Fruit fly (Drosophila melanogaster) whole organism, embryonic: ENCODE measurements around the gene CG31952.

Experiments
- Aef1 ChIP-seq: fragments of 200-800 bp; sonication (Bioruptor generic); IDR thresholded peaks from 3 replicates; pipeline ENCODE4 v1.3.6; 2022; ENCODE audit warnings: missing biosample characterization, missing genetic modification characterization
- CG10147 ChIP-seq: fragments of 200-800 bp; sonication (Bioruptor generic); optimal IDR thresholded peaks from 2 replicates; lab custom pipeline; 2019; ENCODE audit warnings: missing biosample characterization, mild to moderate bottlenecking, missing genetic modification characterization, moderate library complexity
- CG10209 ChIP-seq: fragments of 200-800 bp; sonication (Bioruptor generic); optimal IDR thresholded peaks from 3 replicates; lab custom pipeline; 2017; ENCODE audit warnings: missing biosample characterization, mild to moderate bottlenecking, missing genetic modification characterization, missing genetic modification reagents
- CG10366 ChIP-seq: fragments of 200-800 bp; sonication (Bioruptor generic); IDR thresholded peaks from 2 replicates; pipeline ENCODE4 v1.3.6; 2022; ENCODE audit warnings: missing biosample characterization, missing genetic modification characterization
- CG11696 ChIP-seq: fragments of 200-800 bp; sonication (Bioruptor generic); IDR thresholded peaks from 2 replicates; pipeline ENCODE4 v1.3.6; 2022; ENCODE audit warnings: missing biosample characterization, missing genetic modification characterization
- CG12236 ChIP-seq: fragments of 200-800 bp; sonication (Bioruptor generic); optimal IDR thresholded peaks from 2 replicates; lab custom pipeline; 2016; ENCODE audit warnings: missing biosample characterization, missing genetic modification characterization
- CG12942 ChIP-seq: fragments of 200-800 bp; sonication (Bioruptor generic); optimal IDR thresholded peaks from 3 replicates; lab custom pipeline; 2016; ENCODE audit warnings: missing biosample characterization, missing genetic modification characterization
- CG13424 ChIP-seq: fragments of 200-800 bp; sonication (Bioruptor generic); optimal IDR thresholded peaks from 2 replicates; lab custom pipeline; 2019; ENCODE audit warnings: missing biosample characterization, mild to moderate bottlenecking, missing genetic modification characterization, moderate library complexity
- CG15479 ChIP-seq: fragments of 200-800 bp; sonication (Bioruptor generic); optimal IDR thresholded peaks from 3 replicates; lab custom pipeline; 2019; ENCODE audit warnings: missing biosample characterization, mild to moderate bottlenecking, missing genetic modification characterization, moderate library complexity
- CG1832 ChIP-seq: fragments of 200-800 bp; sonication (Bioruptor generic); optimal IDR thresholded peaks from 2 replicates; lab custom pipeline; 2017; ENCODE audit warnings: missing biosample characterization, mild to moderate bottlenecking, missing genetic modification characterization, inconsistent platforms
- CG2199 ChIP-seq: fragments of 200-800 bp; sonication (Bioruptor generic); IDR thresholded peaks from 3 replicates; pipeline ENCODE4 v1.3.6; 2022; ENCODE audit warnings: missing biosample characterization, missing genetic modification characterization
- CG2678 ChIP-seq: fragments of 200-800 bp; sonication (Bioruptor generic); optimal IDR thresholded peaks from 3 replicates; lab custom pipeline; 2019; ENCODE audit warnings: missing biosample characterization, mild to moderate bottlenecking, missing genetic modification characterization, moderate library complexity
- CG30431 ChIP-seq: fragments of 200-800 bp; sonication (Bioruptor generic); optimal IDR thresholded peaks from 2 replicates; lab custom pipeline; 2017; ENCODE audit warnings: missing biosample characterization, missing genetic modification characterization
- CG33557 ChIP-seq: fragments of 200-800 bp; sonication (Bioruptor generic); optimal IDR thresholded peaks from 2 replicates; lab custom pipeline; 2019; ENCODE audit warnings: missing biosample characterization, mild to moderate bottlenecking, missing genetic modification characterization, moderate library complexity
- CG3847 ChIP-seq: fragments of 200-800 bp; sonication (Bioruptor generic); IDR thresholded peaks from 2 replicates; pipeline ENCODE4 v1.3.6; 2022; ENCODE audit warnings: missing biosample characterization, missing genetic modification characterization
- CG42726 ChIP-seq: fragments of 200-800 bp; sonication (Bioruptor generic); IDR thresholded peaks from 2 replicates; pipeline ENCODE4 v1.3.6; 2022; ENCODE audit warnings: missing biosample characterization, missing genetic modification characterization; ENCODE audit not compliant: partially characterized antibody
- CG4360 ChIP-seq: fragments of 200-800 bp; sonication (Bioruptor generic); IDR thresholded peaks from 2 replicates; pipeline ENCODE4 v1.3.6; 2022; ENCODE audit warnings: missing biosample characterization, missing genetic modification characterization
- CG7271 ChIP-seq: fragments of 200-800 bp; sonication (Bioruptor generic); optimal IDR thresholded peaks from 2 replicates; lab custom pipeline; 2018; ENCODE audit warnings: missing biosample characterization, mild to moderate bottlenecking, missing genetic modification characterization, moderate library complexity
- CG7745 ChIP-seq: fragments of 200-800 bp; sonication (Bioruptor generic); optimal IDR thresholded peaks from 2 replicates; lab custom pipeline; 2018; ENCODE audit warnings: missing biosample characterization, mild to moderate bottlenecking, missing genetic modification characterization, moderate library complexity
- CG9215 ChIP-seq: fragments of 200-800 bp; sonication (Bioruptor generic); IDR thresholded peaks from 2 replicates; pipeline ENCODE4 v1.3.6; 2022; ENCODE audit warnings: missing biosample characterization, missing genetic modification characterization
- Dip2 ChIP-seq: fragments of 200-800 bp; sonication (Bioruptor generic); IDR thresholded peaks from 2 replicates; pipeline ENCODE4 v1.3.6; 2022; ENCODE audit warnings: missing biosample characterization, missing genetic modification characterization
- ERR ChIP-seq: fragments of 200-800 bp; sonication (Bioruptor generic); optimal IDR thresholded peaks from 2 replicates; lab custom pipeline; 2016; ENCODE audit warnings: missing biosample characterization, missing genetic modification characterization
- Fer2 ChIP-seq: fragments of 200-800 bp; sonication (Bioruptor generic); optimal IDR thresholded peaks from 2 replicates; lab custom pipeline; 2018; ENCODE audit warnings: missing biosample characterization, mild to moderate bottlenecking, missing genetic modification characterization, moderate library complexity
- GATAe ChIP-seq: fragments of 200-800 bp; sonication (Bioruptor generic); conservative IDR thresholded peaks from 2 replicates; pipeline ENCODE4 v1.3.6; 2022; ENCODE audit warnings: missing biosample characterization, missing genetic modification characterization
- HmgD ChIP-seq: fragments of 200-800 bp; sonication (Bioruptor generic); optimal IDR thresholded peaks from 3 replicates; lab custom pipeline; 2016; ENCODE audit warnings: missing biosample characterization, missing genetic modification characterization
- HmgZ ChIP-seq: fragments of 200-800 bp; sonication (Bioruptor generic); optimal IDR thresholded peaks from 2 replicates; lab custom pipeline; 2018; ENCODE audit warnings: missing biosample characterization, mild to moderate bottlenecking, missing genetic modification characterization
- Mad ChIP-seq: fragments of 200-800 bp; sonication (Bioruptor generic); optimal IDR thresholded peaks from 2 replicates; lab custom pipeline; 2016; ENCODE audit warnings: missing biosample characterization, missing genetic modification characterization
- Meics ChIP-seq: fragments of 200-800 bp; sonication (Bioruptor generic); optimal IDR thresholded peaks from 2 replicates; lab custom pipeline; 2017; ENCODE audit warnings: missing biosample characterization, mild to moderate bottlenecking, missing genetic modification characterization
- NFAT ChIP-seq: fragments of 200-800 bp; sonication (Bioruptor generic); IDR thresholded peaks from 2 replicates; pipeline ENCODE4 v1.3.6; 2022; ENCODE audit warnings: missing biosample characterization, missing genetic modification characterization
- Optix ChIP-seq: fragments of 200-800 bp; sonication (Bioruptor generic); IDR thresholded peaks from 3 replicates; pipeline ENCODE4 v1.3.6; 2022; ENCODE audit warnings: missing biosample characterization, missing genetic modification characterization
- YL-1 ChIP-seq: fragments of 200-800 bp; sonication (Bioruptor generic); optimal IDR thresholded peaks from 3 replicates; lab custom pipeline; 2017; ENCODE audit warnings: missing biosample characterization, mild to moderate bottlenecking, missing genetic modification characterization
- bbx ChIP-seq: fragments of 200-800 bp; sonication (Bioruptor generic); IDR thresholded peaks from 2 replicates; pipeline ENCODE4 v1.3.6; 2022; ENCODE audit warnings: missing biosample characterization, missing genetic modification characterization; ENCODE audit not compliant: partially characterized antibody
- cas ChIP-seq: fragments of 200-800 bp; sonication (Bioruptor generic); IDR thresholded peaks from 2 replicates; pipeline ENCODE4 v1.3.6; 2022; ENCODE audit warnings: missing biosample characterization, missing genetic modification characterization
- chif ChIP-seq, 2 experiments: fragments of 200-800 bp; sonication (Bioruptor generic); optimal IDR thresholded peaks; 3 replicates each; lab custom pipeline; 2016; ENCODE audit warnings: missing biosample characterization in 2 of 2, missing genetic modification characterization in 2 of 2
- gce ChIP-seq: fragments of 200-800 bp; sonication (Bioruptor generic); IDR thresholded peaks from 3 replicates; pipeline ENCODE4 v1.3.6; 2022; ENCODE audit warnings: missing biosample characterization, missing genetic modification characterization
- gcm ChIP-seq: fragments of 200-800 bp; sonication (Bioruptor generic); optimal IDR thresholded peaks from 2 replicates; lab custom pipeline; 2019; ENCODE audit warnings: missing biosample characterization, mild to moderate bottlenecking, missing genetic modification characterization, moderate library complexity
- grn ChIP-seq: fragments of 200-800 bp; sonication (Bioruptor generic); optimal IDR thresholded peaks from 3 replicates; lab custom pipeline; 2017; ENCODE audit warnings: missing biosample characterization, missing genetic modification characterization
- gt ChIP-seq: fragments of 200-800 bp; sonication (Bioruptor generic); IDR thresholded peaks from 2 replicates; pipeline ENCODE4 v1.3.6; 2022; ENCODE audit warnings: missing biosample characterization, missing genetic modification characterization
- jing ChIP-seq: fragments of 200-800 bp; sonication (Bioruptor generic); optimal IDR thresholded peaks from 2 replicates; lab custom pipeline; 2018; ENCODE audit warnings: missing biosample characterization, mild to moderate bottlenecking, missing genetic modification characterization
- lab ChIP-seq: fragments of 200-800 bp; sonication (Bioruptor generic); optimal IDR thresholded peaks from 3 replicates; lab custom pipeline; 2017; ENCODE audit warnings: missing biosample characterization, missing genetic modification characterization, mild to moderate bottlenecking, moderate library complexity, missing genetic modification reagents
- lbe ChIP-seq: fragments of 200-800 bp; sonication (Bioruptor generic); optimal IDR thresholded peaks from 2 replicates; lab custom pipeline; 2016; ENCODE audit warnings: missing biosample characterization, mild to moderate bottlenecking, missing genetic modification characterization
- mam ChIP-seq: fragments of 200-800 bp; sonication (Bioruptor generic); optimal IDR thresholded peaks from 3 replicates; lab custom pipeline; 2016; ENCODE audit warnings: missing biosample characterization, missing genetic modification characterization
- org-1 ChIP-seq: fragments of 200-800 bp; sonication (Bioruptor generic); optimal IDR thresholded peaks from 2 replicates; lab custom pipeline; 2017; ENCODE audit warnings: missing biosample characterization, missing genetic modification characterization
- prd ChIP-seq, 3 experiments: fragments of >200 bp in 2 of 3; fragments of 200-800 bp in 1 of 3; sonication (Bioruptor generic) in 1 of 3; optimal IDR thresholded peaks in 2 of 3; IDR thresholded peaks in 1 of 3; 2 replicates in 2 of 3; 3 replicates in 1 of 3; pipeline versions ENCODE4 v1.3.6 to Lab custom; 2017 to 2022; ENCODE audit warnings: missing biosample characterization in 1 of 3, missing genetic modification characterization in 1 of 3
- pros ChIP-seq: fragments of 200-800 bp; sonication (Bioruptor generic); optimal IDR thresholded peaks from 3 replicates; lab custom pipeline; 2019; ENCODE audit warnings: missing biosample characterization, mild to moderate bottlenecking, missing genetic modification characterization, moderate library complexity
- ro ChIP-seq: fragments of 200-800 bp; sonication (Bioruptor generic); IDR thresholded peaks from 2 replicates; pipeline ENCODE4 v1.3.6; 2022; ENCODE audit warnings: missing biosample characterization, missing genetic modification characterization
- sens ChIP-seq: fragments of 200-800 bp; sonication (Bioruptor generic); peaks from one replicate; lab custom pipeline; 2016; ENCODE audit warnings: missing biosample characterization, missing genetic modification characterization
- ssp ChIP-seq: fragments of 200-800 bp; sonication (Bioruptor generic); IDR thresholded peaks from 2 replicates; pipeline ENCODE4 v1.3.6; 2022; ENCODE audit warnings: missing biosample characterization, missing genetic modification characterization
- tin ChIP-seq: fragments of 200-800 bp; sonication (Bioruptor generic); optimal IDR thresholded peaks from 3 replicates; lab custom pipeline; 2016; ENCODE audit warnings: missing biosample characterization, missing genetic modification characterization
- tna ChIP-seq: fragments of 200-800 bp; sonication (Bioruptor generic); IDR thresholded peaks from 2 replicates; pipeline ENCODE4 v1.3.6; 2022; ENCODE audit warnings: missing biosample characterization, missing genetic modification characterization; ENCODE audit not compliant: partially characterized antibody
- wdn ChIP-seq: fragments of 200-800 bp; sonication (Bioruptor generic); IDR thresholded peaks from 2 replicates; pipeline ENCODE4 v1.3.6; 2022; ENCODE audit warnings: missing biosample characterization, missing genetic modification characterization

CG31952 gene

DNA sequence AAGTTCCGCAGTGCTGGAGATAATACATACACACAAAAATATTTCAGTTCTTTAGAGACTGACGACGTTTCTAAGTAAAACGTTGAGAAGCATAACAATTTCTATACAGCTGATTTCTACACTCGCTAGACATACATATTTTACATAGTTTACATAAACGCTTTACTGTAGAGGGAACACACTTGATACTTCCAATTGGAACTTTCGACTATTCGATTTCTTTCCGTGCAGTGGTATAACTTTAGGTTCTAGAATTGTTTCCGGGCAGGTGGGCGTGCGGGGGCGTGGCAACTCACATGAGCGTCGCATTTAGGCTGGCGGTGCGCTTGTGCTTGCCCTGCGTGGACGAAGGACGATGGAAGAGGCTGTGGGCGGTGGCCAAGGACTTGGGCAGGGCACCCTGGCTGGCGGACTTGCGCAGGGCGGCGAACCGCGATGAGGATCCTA is 44.0 kb upstream of the CG31952 start (continued):
- TF ChIP-seq org-1 (GFP tag; lab: Kevin White, UChicago) (no peak), CG30431 (GFP tag; lab: Kevin White, UChicago) (no peak), Mad (GFP tag; lab: Kevin White, UChicago) (no peak), pros (GFP tag; lab: Kevin White, UChicago) (no peak), Meics (GFP tag; lab: Kevin White, UChicago) (peak; percentile 4), Optix (no peak), CG10209 (GFP tag; lab: Kevin White, UChicago) (peak; percentile 3), ro (GFP tag; lab: Robert Waterston, UW) (no peak), CG11696 (GFP tag; lab: Robert Waterston, UW) (no peak), bbx (GFP tag; lab: Robert Waterston, UW) (no peak), CG12942 (GFP tag; lab: Kevin White, UChicago) (no peak), cas (GFP tag; lab: Robert Waterston, UW) (no peak), gce (GFP tag; lab: Robert Waterston, UW) (no peak), prd (optimal IDR thresholded peaks at IDR 0.05; lab: Kevin White, UChicago) (no peak), prd (GFP tag; IDR thresholded peaks at IDR 0.05; lab: Robert Waterston, UW) (no peak), CG3847 (GFP tag; lab: Robert Waterston, UW) (no peak), CG42726 (no peak; the same call in 1 of the 2 replicates), HmgD (GFP tag; lab: Kevin White, UChicago) (peak; percentile 30), wdn (0 out of 2 replicates have a peak, but pooled peaks have one; percentile 22), CG2678 (peak; percentile 16), ERR (GFP tag; lab: Kevin White, UChicago) (no peak), CG33557 (GFP tag; lab: Kevin White, UChicago) (no peak), Dip2 (no peak), HmgZ (tag; lab: Kevin White, UChicago) (no peak), CG4360 (GFP tag; lab: Robert Waterston, UW) (no peak), tna (GFP tag; lab: Robert Waterston, UW) (no peak), CG7271 (tag; lab: Kevin White, UChicago) (no peak), ssp (GFP tag; lab: Robert Waterston, UW) (no peak), grn (GFP tag; lab: Kevin White, UChicago) (no peak), Aef1 (no peak), lbe (GFP tag; lab: Kevin White, UChicago) (no peak), jing (GFP tag; lab: Kevin White, UChicago) (no peak), CG12236 (no peak), NFAT (no peak), gt (no peak), CG10366 (GFP tag; lab: Robert Waterston, UW) (no peak), CG7745 (tag; lab: Kevin White, UChicago) (no peak), chif (GFP tag; optimal IDR thresholded peaks at IDR 0.05; lab: Kevin White, UChicago) (no peak), lab (GFP tag; lab: Kevin White, UChicago) (no peak), CG10147 (no peak), CG1832 (GFP tag; lab: Kevin White, UChicago) (no peak), Fer2 (no peak), GATAe (GFP tag; lab: Robert Waterston, UW) (no peak), gcm (GFP tag; lab: Kevin White, UChicago) (no peak), YL-1 (GFP tag; lab: Kevin White, UChicago) (no peak), CG15479 (no peak), CG9215 (GFP tag; lab: Robert Waterston, UW) (no peak), mam (GFP tag; lab: Kevin White, UChicago) (peak; percentile 29), tin (GFP tag; lab: Kevin White, UChicago) (no peak), sens (GFP tag; lab: Kevin White, UChicago) (peak; percentile 19), CG2199 (GFP tag; lab: Robert Waterston, UW) (no peak; the same call in 2 of the 3 replicates), CG13424 (tag; lab: Kevin White, UChicago) (peak; percentile 15)
